Fruit fly (Drosophila melanogaster) whole organism, embryonic: ENCODE results near the gene lectin-21Cb.

Experiments
- Antp ChIP-seq: fragments of 200-800 bp; sonication (Bioruptor generic); optimal IDR thresholded peaks from 3 replicates; lab custom pipeline; 2016; ENCODE audit warnings: missing biosample characterization, missing genetic modification characterization
- B-H2 ChIP-seq: fragments of 200-800 bp; sonication (Bioruptor generic); optimal IDR thresholded peaks from 2 replicates; lab custom pipeline; 2018; ENCODE audit warnings: missing biosample characterization, mild to moderate bottlenecking, missing genetic modification characterization
- BtbVII ChIP-seq: fragments of 200-800 bp; sonication (Bioruptor generic); optimal IDR thresholded peaks from 3 replicates; lab custom pipeline; 2017; ENCODE audit warnings: missing biosample characterization, mild to moderate bottlenecking, missing genetic modification characterization
- Bteb2 ChIP-seq: fragments of 200-800 bp; sonication (Bioruptor generic); optimal IDR thresholded peaks from 2 replicates; lab custom pipeline; 2016; ENCODE audit warnings: missing biosample characterization, missing genetic modification characterization
- CG10209 ChIP-seq: fragments of 200-800 bp; sonication (Bioruptor generic); optimal IDR thresholded peaks from 3 replicates; lab custom pipeline; 2017; ENCODE audit warnings: missing biosample characterization, mild to moderate bottlenecking, missing genetic modification characterization, missing genetic modification reagents
- CG10543 ChIP-seq: fragments of 200-800 bp; sonication (Bioruptor generic); optimal IDR thresholded peaks from 3 replicates; lab custom pipeline; 2017; ENCODE audit warnings: missing biosample characterization, mild to moderate bottlenecking, missing genetic modification characterization, moderate library complexity
- CG11093 ChIP-seq: fragments of 200-800 bp; sonication (Bioruptor generic); IDR thresholded peaks from 3 replicates; pipeline ENCODE4 v1.3.6; 2022; ENCODE audit warnings: missing biosample characterization, missing genetic modification characterization
- CG11456 ChIP-seq: fragments of 200-800 bp; sonication (Bioruptor generic); IDR thresholded peaks from 3 replicates; pipeline ENCODE4 v1.3.6; 2022; ENCODE audit warnings: missing biosample characterization, missing genetic modification characterization
- CG12155 ChIP-seq: fragments of 200-800 bp; sonication (Bioruptor generic); optimal IDR thresholded peaks from 3 replicates; lab custom pipeline; 2016; ENCODE audit warnings: missing biosample characterization, missing genetic modification characterization
- CG13624 ChIP-seq: fragments of 200-800 bp; sonication (Bioruptor generic); optimal IDR thresholded peaks from 2 replicates; lab custom pipeline; 2016; ENCODE audit warnings: missing biosample characterization, missing genetic modification characterization
- CG14050 ChIP-seq: fragments of 200-800 bp; sonication (Bioruptor generic); IDR thresholded peaks from 3 replicates; pipeline ENCODE4 v1.3.6; 2022; ENCODE audit warnings: missing biosample characterization, missing genetic modification characterization
- CG15269 ChIP-seq: fragments of 200-800 bp; sonication (Bioruptor generic); optimal IDR thresholded peaks from 2 replicates; lab custom pipeline; 2018; ENCODE audit warnings: missing biosample characterization, mild to moderate bottlenecking, missing genetic modification characterization, moderate library complexity
- CG1647 ChIP-seq: fragments of 200-800 bp; sonication (Bioruptor generic); optimal IDR thresholded peaks from 3 replicates; lab custom pipeline; 2016; ENCODE audit warnings: missing biosample characterization, missing genetic modification characterization
- CG17612 ChIP-seq: fragments of 200-800 bp; sonication (Bioruptor generic); IDR thresholded peaks from 2 replicates; pipeline ENCODE4 v1.3.6; 2022; ENCODE audit warnings: missing biosample characterization, missing genetic modification characterization
- CG17802 ChIP-seq: fragments of 200-800 bp; sonication (Bioruptor generic); optimal IDR thresholded peaks from 2 replicates; lab custom pipeline; 2018; ENCODE audit warnings: missing biosample characterization, mild to moderate bottlenecking, missing genetic modification characterization, moderate library complexity
- CG1792 ChIP-seq: fragments of 200-800 bp; sonication (Bioruptor generic); optimal IDR thresholded peaks from 2 replicates; lab custom pipeline; 2016; ENCODE audit warnings: missing biosample characterization, missing genetic modification characterization
- CG18619 ChIP-seq: fragments of 200-800 bp; sonication (Bioruptor generic); optimal IDR thresholded peaks from 3 replicates; lab custom pipeline; 2017; ENCODE audit warnings: missing biosample characterization, mild to moderate bottlenecking, missing genetic modification characterization
- CG32767 ChIP-seq: fragments of 200-800 bp; sonication (Bioruptor generic); IDR thresholded peaks from 2 replicates; pipeline ENCODE4 v1.3.6; 2022; ENCODE audit warnings: missing biosample characterization, missing genetic modification characterization
- CG32772 ChIP-seq: fragments of 200-800 bp; sonication (Bioruptor generic); IDR thresholded peaks from 2 replicates; pipeline ENCODE4 v1.3.6; 2022; ENCODE audit warnings: missing biosample characterization, missing genetic modification characterization
- CG34224 ChIP-seq: fragments of 200-800 bp; sonication (Bioruptor generic); IDR thresholded peaks from 3 replicates; pipeline ENCODE4 v1.3.6; 2022; ENCODE audit warnings: missing biosample characterization, missing genetic modification characterization; ENCODE audit not compliant: partially characterized antibody
- CG4282 ChIP-seq: fragments of 200-800 bp; sonication (Bioruptor generic); optimal IDR thresholded peaks from 2 replicates; lab custom pipeline; 2016; ENCODE audit warnings: missing biosample characterization, missing genetic modification characterization
- CG7745 ChIP-seq: fragments of 200-800 bp; sonication (Bioruptor generic); optimal IDR thresholded peaks from 2 replicates; lab custom pipeline; 2018; ENCODE audit warnings: missing biosample characterization, mild to moderate bottlenecking, missing genetic modification characterization, moderate library complexity
- CG8089 ChIP-seq: fragments of 200-800 bp; sonication (Bioruptor generic); optimal IDR thresholded peaks from 3 replicates; lab custom pipeline; 2016; ENCODE audit warnings: missing biosample characterization, missing genetic modification characterization
- CG8281 ChIP-seq: fragments of 200-800 bp; sonication (Bioruptor generic); optimal IDR thresholded peaks from 2 replicates; lab custom pipeline; 2018; ENCODE audit warnings: missing biosample characterization, mild to moderate bottlenecking, missing genetic modification characterization, moderate library complexity
- CG8944 ChIP-seq: fragments of 200-800 bp; sonication (Bioruptor generic); optimal IDR thresholded peaks from 3 replicates; lab custom pipeline; 2016; ENCODE audit warnings: missing biosample characterization, missing genetic modification characterization
- CG9609 ChIP-seq: fragments of 200-800 bp; sonication (Bioruptor generic); optimal IDR thresholded peaks from 3 replicates; lab custom pipeline; 2016; ENCODE audit warnings: missing biosample characterization, missing genetic modification characterization
- CG9797 ChIP-seq: fragments of 200-800 bp; sonication (Bioruptor generic); optimal IDR thresholded peaks from 3 replicates; lab custom pipeline; 2018; ENCODE audit warnings: missing biosample characterization, mild to moderate bottlenecking, missing genetic modification characterization
- Ets65A ChIP-seq: fragments of 200-800 bp; sonication (Bioruptor generic); peaks from one replicate; lab custom pipeline; 2016; ENCODE audit warnings: missing biosample characterization, missing genetic modification characterization
- Gsc ChIP-seq: fragments of 200-800 bp; sonication (Bioruptor generic); IDR thresholded peaks from 2 replicates; pipeline ENCODE4 v1.3.6; 2022; ENCODE audit warnings: missing biosample characterization, missing genetic modification characterization
- Hmx ChIP-seq: fragments of 200-800 bp; sonication (Bioruptor generic); optimal IDR thresholded peaks from 2 replicates; lab custom pipeline; 2016; ENCODE audit warnings: missing biosample characterization, missing genetic modification characterization
- Hr3 ChIP-seq: fragments of 200-800 bp; sonication (Bioruptor generic); optimal IDR thresholded peaks from 3 replicates; lab custom pipeline; 2016; ENCODE audit warnings: missing biosample characterization, missing genetic modification characterization
- Mad ChIP-seq: fragments of 200-800 bp; sonication (Bioruptor generic); optimal IDR thresholded peaks from 2 replicates; lab custom pipeline; 2016; ENCODE audit warnings: missing biosample characterization, missing genetic modification characterization
- NK7.1 ChIP-seq: fragments of 200-800 bp; sonication (Bioruptor generic); optimal IDR thresholded peaks from 3 replicates; lab custom pipeline; 2016; ENCODE audit warnings: missing biosample characterization, missing genetic modification characterization
- Neu2 ChIP-seq: fragments of 200-800 bp; sonication (Bioruptor generic); optimal IDR thresholded peaks from 3 replicates; lab custom pipeline; 2016; ENCODE audit warnings: missing biosample characterization, missing genetic modification characterization, borderline replicate concordance
- NfI ChIP-seq: fragments of 200-800 bp; sonication (Bioruptor generic); optimal IDR thresholded peaks from 3 replicates; lab custom pipeline; 2018; ENCODE audit warnings: missing biosample characterization, mild to moderate bottlenecking, missing genetic modification characterization, moderate library complexity
- Oli ChIP-seq: fragments of 200-800 bp; sonication (Bioruptor generic); optimal IDR thresholded peaks from 2 replicates; lab custom pipeline; 2018; ENCODE audit warnings: missing biosample characterization, mild to moderate bottlenecking, missing genetic modification characterization, moderate library complexity
- ab ChIP-seq: fragments of 200-800 bp; sonication (Bioruptor generic); optimal IDR thresholded peaks from 2 replicates; lab custom pipeline; 2016; ENCODE audit warnings: missing biosample characterization, missing genetic modification characterization
- dimm ChIP-seq: fragments of 200-800 bp; sonication (Bioruptor generic); IDR thresholded peaks from 2 replicates; pipeline ENCODE4 v1.3.6; 2022; ENCODE audit warnings: missing biosample characterization, missing genetic modification characterization
- dpn ChIP-seq, 2 experiments: fragments of 200-800 bp; sonication (Bioruptor generic); optimal IDR thresholded peaks; 3 replicates each; lab custom pipeline; 2016; ENCODE audit warnings: missing biosample characterization in 2 of 2, missing genetic modification characterization in 2 of 2
- eve ChIP-seq, 2 experiments: fragments of >200 bp; optimal IDR thresholded peaks; 2 replicates each; lab custom pipeline; 2017; ENCODE audit warnings: missing biosample characterization in 2 of 2, missing genetic modification characterization in 2 of 2
- ewg ChIP-seq: fragments of 200-800 bp; sonication (Bioruptor generic); optimal IDR thresholded peaks from 3 replicates; lab custom pipeline; 2017; ENCODE audit warnings: mild to moderate bottlenecking, missing biosample characterization, missing genetic modification reagents, missing genetic modification characterization
- fru ChIP-seq: fragments of >200 bp; optimal IDR thresholded peaks from 2 replicates; lab custom pipeline; 2017
- gfzf ChIP-seq: fragments of 200-800 bp; sonication (Bioruptor generic); optimal IDR thresholded peaks from 2 replicates; lab custom pipeline; 2016; ENCODE audit warnings: missing biosample characterization, mild to moderate bottlenecking, missing genetic modification characterization, moderate library complexity
- hbn ChIP-seq: fragments of 200-800 bp; sonication (Bioruptor generic); IDR thresholded peaks from 2 replicates; pipeline ENCODE4 v1.3.6; 2022; ENCODE audit warnings: missing biosample characterization, missing genetic modification characterization; ENCODE audit not compliant: partially characterized antibody
- jumu ChIP-seq: fragments of 200-800 bp; sonication (Bioruptor generic); optimal IDR thresholded peaks from 3 replicates; lab custom pipeline; 2016; ENCODE audit warnings: missing biosample characterization, missing genetic modification characterization
- pb ChIP-seq: fragments of 200-800 bp; sonication (Bioruptor generic); optimal IDR thresholded peaks from 3 replicates; lab custom pipeline; 2016; ENCODE audit warnings: missing biosample characterization, missing genetic modification characterization
- scrt ChIP-seq: fragments of 200-800 bp; sonication (Bioruptor generic); optimal IDR thresholded peaks from 2 replicates; lab custom pipeline; 2018; ENCODE audit warnings: missing biosample characterization, mild to moderate bottlenecking, missing genetic modification characterization, moderate library complexity
- sd ChIP-seq: fragments of 200-800 bp; sonication (Bioruptor generic); optimal IDR thresholded peaks from 3 replicates; lab custom pipeline; 2018; ENCODE audit warnings: missing biosample characterization, mild to moderate bottlenecking, missing genetic modification characterization, moderate library complexity
- usp ChIP-seq: fragments of >200 bp; optimal IDR thresholded peaks from 2 replicates; lab custom pipeline; 2017; ENCODE audit warnings: missing biosample characterization, missing genetic modification characterization
- wor ChIP-seq: fragments of 200-800 bp; sonication (Bioruptor generic); IDR thresholded peaks from 2 replicates; pipeline ENCODE4 v1.3.6; 2022; ENCODE audit warnings: missing biosample characterization, missing genetic modification characterization
- z ChIP-seq: fragments of 200-800 bp; sonication (Bioruptor generic); IDR thresholded peaks from 3 replicates; pipeline ENCODE4 v1.3.6; 2022; ENCODE audit warnings: missing biosample characterization, missing genetic modification characterization

The lectin-21Cb gene

dm6 chr2L:574226-574625, 46.8 kb downstream of the lectin-21Cb start, which contains the start of the genes Ipk2 and cold (continued):
- TF ChIP-seq CG17802 (tag; lab: Kevin White, UChicago) (peak; percentile 53), eve (GFP tag; optimal IDR thresholded peaks at IDR 0.05; lab: Kevin White, UChicago) (no peak), dpn (GFP tag; optimal IDR thresholded peaks at IDR 0.05; lab: Kevin White, UChicago) (peak; percentile 84 to 87), gfzf (GFP tag; lab: Kevin White, UChicago) (peak; percentile 20), ewg (GFP tag; lab: Kevin White, UChicago) (peak; percentile 83), NK7.1 (GFP tag; lab: Kevin White, UChicago) (peak; percentile 19), dimm (GFP tag; lab: Robert Waterston, UW) (no peak), Gsc (GFP tag; lab: Robert Waterston, UW) (0 out of 2 replicates have a peak, but pooled peaks have one; percentile 26), fru (lab: Kevin White, UChicago) (no peak), BtbVII (GFP tag; lab: Kevin White, UChicago) (peak; percentile 67), Antp (GFP tag; lab: Kevin White, UChicago) (peak; percentile 67), CG8089 (GFP tag; lab: Kevin White, UChicago) (peak; percentile 28), CG9797 (GFP tag; lab: Kevin White, UChicago) (peak; percentile 62), CG10543 (GFP tag; lab: Kevin White, UChicago) (peak; percentile 86), CG17612 (peak; percentile 14; the same call in 1 of the 2 replicates), CG34224 (GFP tag; lab: Robert Waterston, UW) (0 out of 3 replicates have a peak, but pooled peaks have one; percentile 22), hbn (no peak), CG18619 (GFP tag; lab: Kevin White, UChicago) (peak; percentile 85), CG7745 (no peak), CG14050 (GFP tag; lab: Robert Waterston, UW) (peak; percentile 57; the same call in 2 of the 3 replicates), pb (GFP tag; lab: Kevin White, UChicago) (peak; percentile 50), CG10209 (GFP tag; lab: Kevin White, UChicago) (peak; percentile 85), ab (GFP tag; lab: Kevin White, UChicago) (peak; percentile 67), Hmx (GFP tag; lab: Kevin White, UChicago) (no peak), B-H2 (peak; percentile 87), wor (GFP tag; lab: Robert Waterston, UW) (peak; percentile 68), Oli (tag; lab: Kevin White, UChicago) (peak; percentile 71), Neu2 (no peak), NfI (GFP tag; lab: Kevin White, UChicago) (peak; percentile 85), CG9609 (peak; percentile 69), CG12155 (GFP tag; lab: Kevin White, UChicago) (peak; percentile 86), z (GFP tag; lab: Robert Waterston, UW) (no peak), sd (no peak), CG13624 (GFP tag; lab: Kevin White, UChicago) (peak; percentile 91), CG11456 (GFP tag; lab: Robert Waterston, UW) (peak; percentile 80; the same call in 2 of the 3 replicates), Ets65A (peak; percentile 99), CG15269 (tag; lab: Kevin White, UChicago) (no peak), CG32767 (GFP tag; lab: Robert Waterston, UW) (peak; percentile 44; the same call in 1 of the 2 replicates), CG32772 (GFP tag; lab: Robert Waterston, UW) (peak; percentile 50), CG1792 (GFP tag; lab: Kevin White, UChicago) (peak; percentile 71), CG8281 (tag; lab: Kevin White, UChicago) (peak; percentile 34), jumu (GFP tag; lab: Kevin White, UChicago) (peak; percentile 79), CG8944 (peak; percentile 31), CG11093 (peak; percentile 48; the same call in 1 of the 3 replicates), usp (GFP tag; lab: Kevin White, UChicago) (no peak), CG4282 (GFP tag; lab: Kevin White, UChicago) (peak; percentile 51), Mad (GFP tag; lab: Kevin White, UChicago) (peak; percentile 82), CG1647 (GFP tag; lab: Kevin White, UChicago) (peak; percentile 75), Hr3 (GFP tag; lab: Kevin White, UChicago) (peak; percentile 83), scrt (peak; percentile 97), Bteb2 (GFP tag; lab: Kevin White, UChicago) (peak; percentile 87)
